Comparison of ENCODE assay signal across 6 fruit fly cellular contexts in the genomic region with DNA sequence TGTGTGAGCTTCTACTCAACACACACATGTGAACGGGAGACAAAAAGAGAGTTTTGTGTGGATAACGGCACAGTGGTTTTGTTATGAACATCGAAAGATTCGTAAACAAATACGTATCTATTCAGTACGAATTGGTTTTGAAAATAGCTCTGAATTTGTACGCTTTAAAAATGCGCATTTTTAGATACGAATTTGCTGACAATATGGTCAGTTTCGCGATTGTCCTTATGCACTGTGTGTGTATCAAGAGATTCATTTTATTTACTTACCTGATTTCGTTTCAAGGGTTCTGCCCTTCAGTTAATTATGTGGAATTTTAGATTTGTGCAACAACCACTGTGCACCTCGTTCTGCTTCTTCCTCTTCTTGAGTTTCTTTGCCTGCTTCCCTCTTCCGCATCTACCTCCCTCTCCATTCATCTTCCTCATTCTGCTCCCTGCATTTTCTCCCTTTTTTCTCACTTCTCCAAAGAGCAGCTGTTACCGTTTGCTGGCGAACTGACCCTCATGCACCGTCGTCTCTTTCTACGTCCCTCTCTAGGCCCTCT.
TF ChIP-seq lines count a peak whose summit lies in the region.

No protein-coding gene starts in this region.

- peak; percentile 14 for TF ChIP-seq CTCF in whole organism, embryonic (GFP tag; optimal IDR thresholded peaks at IDR 0.05; lab: Kevin White, UChicago)

TF ChIP-seq in whole organism, 6 proteins besides CTCF, POLR2A, EP300 and RAD21:
- TF ChIP-seq Dll (optimal IDR thresholded peaks at IDR 0.05; lab: Kevin White, UChicago), result no peak
- no peak for TF ChIP-seq usp (GFP tag; optimal IDR thresholded peaks at IDR 0.05; lab: Kevin White, UChicago)
- TF ChIP-seq EcR (GFP tag; optimal IDR thresholded peaks at IDR 0.05; lab: Kevin White, UChicago), result no peak
- TF ChIP-seq CG8478 (optimal IDR thresholded peaks at IDR 0.05; lab: Kevin White, UChicago), result no peak
- TF ChIP-seq psq (optimal IDR thresholded peaks at IDR 0.05; lab: Kevin White, UChicago), result no peak
- peak; percentile 18 for TF ChIP-seq pan (optimal IDR thresholded peaks at IDR 0.05; lab: Kevin White, UChicago)

TF ChIP-seq in whole organism, adult, 20 proteins besides CTCF, POLR2A, EP300 and RAD21 (continues in another document):
- TF ChIP-seq cic (GFP tag; optimal IDR thresholded peaks at IDR 0.05; lab: Kevin White, UChicago) (no peak), Hr96 (GFP tag; optimal IDR thresholded peaks at IDR 0.05; lab: Kevin White, UChicago) (no peak), tj (GFP tag; optimal IDR thresholded peaks at IDR 0.05; lab: Kevin White, UChicago) (no peak), pad (GFP tag; optimal IDR thresholded peaks at IDR 0.05; lab: Kevin White, UChicago) (peak; percentile 63), Clk (GFP tag; optimal IDR thresholded peaks at IDR 0.05; lab: Kevin White, UChicago) (no peak), CG11617 (GFP tag; optimal IDR thresholded peaks at IDR 0.05; lab: Kevin White, UChicago) (no peak), CG7045 (GFP tag; optimal IDR thresholded peaks at IDR 0.05; lab: Kevin White, UChicago) (no peak), Crg-1 (GFP tag; optimal IDR thresholded peaks at IDR 0.05; lab: Kevin White, UChicago) (no peak), cnc (optimal IDR thresholded peaks at IDR 0.05; lab: Kevin White, UChicago) (no peak), CG12768 (GFP tag; optimal IDR thresholded peaks at IDR 0.05; lab: Kevin White, UChicago) (no peak), CG33017 (tag; optimal IDR thresholded peaks at IDR 0.05; lab: Kevin White, UChicago) (no peak), CG14711 (tag; optimal IDR thresholded peaks at IDR 0.05; lab: Kevin White, UChicago) (no peak), Mnt (GFP tag; optimal IDR thresholded peaks at IDR 0.05; lab: Kevin White, UChicago) (no peak), toe (GFP tag; optimal IDR thresholded peaks at IDR 0.05; lab: Kevin White, UChicago) (no peak), CG7101 (tag; optimal IDR thresholded peaks at IDR 0.05; lab: Kevin White, UChicago) (peak; percentile 35), CG5204 (GFP tag; optimal IDR thresholded peaks at IDR 0.05; lab: Kevin White, UChicago) (no peak), bab1 (GFP tag; optimal IDR thresholded peaks at IDR 0.05; lab: Kevin White, UChicago) (peak; percentile 41)

TF ChIP-seq in whole organism, embryonic, 481 proteins besides CTCF, POLR2A, EP300 and RAD21 (continues in another document):
- TF ChIP-seq CG3281 (GFP tag; optimal IDR thresholded peaks at IDR 0.05; lab: Kevin White, UChicago), result peak; percentile 39
- TF ChIP-seq bigmax (GFP tag; optimal IDR thresholded peaks at IDR 0.05; lab: Kevin White, UChicago), result no peak
- TF ChIP-seq CG10274 (GFP tag; optimal IDR thresholded peaks at IDR 0.05; lab: Kevin White, UChicago), result no peak
- peak; percentile 74 for TF ChIP-seq Chrac-16 (GFP tag; optimal IDR thresholded peaks at IDR 0.05; lab: Kevin White, UChicago)
- TF ChIP-seq mirr (GFP tag; optimal IDR thresholded peaks at IDR 0.05; lab: Kevin White, UChicago), result no peak
- peak; percentile 40; the same call in 1 of the 3 replicates for TF ChIP-seq ase (GFP tag; IDR thresholded peaks at IDR 0.05; lab: Robert Waterston, UW)
- peak; percentile 53 for TF ChIP-seq CG13123 (GFP tag; optimal IDR thresholded peaks at IDR 0.05; lab: Kevin White, UChicago)
- TF ChIP-seq Tbp (GFP tag; optimal IDR thresholded peaks at IDR 0.05; lab: Kevin White, UChicago), result no peak
- TF ChIP-seq ken (GFP tag; IDR thresholded peaks at IDR 0.05; lab: Robert Waterston, UW), result 0 out of 3 replicates have a peak, but pooled peaks have one; percentile 46
- TF ChIP-seq Adf1 (GFP tag; IDR thresholded peaks at IDR 0.05; lab: Robert Waterston, UW), result no peak
- TF ChIP-seq Myb (GFP tag; optimal IDR thresholded peaks at IDR 0.05; lab: Kevin White, UChicago), result peak; percentile 9
- peak; percentile 62; the same call in 2 of the 3 replicates for TF ChIP-seq dysf (GFP tag; IDR thresholded peaks at IDR 0.05; lab: Robert Waterston, UW)
- no peak for TF ChIP-seq sna (GFP tag; IDR thresholded peaks at IDR 0.05; lab: Robert Waterston, UW; ENCODE audit: partially characterized antibody)
- TF ChIP-seq CG6654 (GFP tag; optimal IDR thresholded peaks at IDR 0.05; lab: Kevin White, UChicago), result peak; percentile 29
- peak; percentile 68 for TF ChIP-seq twi (tag; optimal IDR thresholded peaks at IDR 0.05; lab: Kevin White, UChicago)

TF ChIP-seq in whole organism, prepupa, 60 proteins besides CTCF, POLR2A, EP300 and RAD21 (continues in another document):
- peak; percentile 94 for TF ChIP-seq CG34406 (GFP tag; optimal IDR thresholded peaks at IDR 0.05; lab: Kevin White, UChicago)
- peak; percentile 86 for TF ChIP-seq CG6163 (GFP tag; IDR thresholded peaks at IDR 0.05; lab: Robert Waterston, UW)
- peak; percentile 95 for TF ChIP-seq CG1621 (tag; optimal IDR thresholded peaks at IDR 0.05; lab: Kevin White, UChicago)
- TF ChIP-seq Ets21C (GFP tag; optimal IDR thresholded peaks at IDR 0.05; lab: Kevin White, UChicago), result peak; percentile 96
- TF ChIP-seq CG11294 (GFP tag; IDR thresholded peaks at IDR 0.05; lab: Robert Waterston, UW), result 0 out of 2 replicates have a peak, but pooled peaks have one; percentile 35
- peak; percentile 88 for TF ChIP-seq CG8119 (GFP tag; IDR thresholded peaks at IDR 0.05; lab: Robert Waterston, UW)
- TF ChIP-seq fkh (GFP tag; optimal IDR thresholded peaks at IDR 0.05; lab: Kevin White, UChicago), result peak; percentile 50
- peak; percentile 73 for TF ChIP-seq Eip93F (GFP tag; optimal IDR thresholded peaks at IDR 0.05; lab: Kevin White, UChicago)
- peak; percentile 97 for TF ChIP-seq lz (GFP tag; optimal IDR thresholded peaks at IDR 0.05; lab: Kevin White, UChicago)
- TF ChIP-seq CG8632 (GFP tag; optimal IDR thresholded peaks at IDR 0.05; lab: Kevin White, UChicago), result peak; percentile 94
- peak; percentile 96 for TF ChIP-seq Eip75B (GFP tag; optimal IDR thresholded peaks at IDR 0.05; lab: Kevin White, UChicago)
- peak; percentile 91 to 92 for TF ChIP-seq salr (GFP tag; optimal IDR thresholded peaks at IDR 0.05; lab: Kevin White, UChicago)
- TF ChIP-seq CG8319 (GFP tag; optimal IDR thresholded peaks at IDR 0.05; lab: Kevin White, UChicago), result peak; percentile 93
- TF ChIP-seq Sox15 (GFP tag; optimal IDR thresholded peaks at IDR 0.05; lab: Kevin White, UChicago), result peak; percentile 95
- peak; percentile 91 for TF ChIP-seq CG11762 (GFP tag; optimal IDR thresholded peaks at IDR 0.05; lab: Kevin White, UChicago; ENCODE audit: insufficient read depth)
- peak; percentile 77 for TF ChIP-seq dac (GFP tag; optimal IDR thresholded peaks at IDR 0.05; lab: Kevin White, UChicago)

TF ChIP-seq in whole organism, pupa, 21 proteins besides CTCF, POLR2A, EP300 and RAD21 (continues in another document):
- peak; percentile 87 for TF ChIP-seq D1 (tag; optimal IDR thresholded peaks at IDR 0.05; lab: Kevin White, UChicago)
- TF ChIP-seq CG4496 (GFP tag; IDR thresholded peaks at IDR 0.05; lab: Robert Waterston, UW), result peak; percentile 85
- peak; percentile 62 for TF ChIP-seq EcR (GFP tag; optimal IDR thresholded peaks at IDR 0.05; lab: Kevin White, UChicago)
- peak; percentile 95 for TF ChIP-seq CG34367 (tag; optimal IDR thresholded peaks at IDR 0.05; lab: Kevin White, UChicago)
- TF ChIP-seq rn (GFP tag; IDR thresholded peaks at IDR 0.05; lab: Robert Waterston, UW), result peak; percentile 51
- TF ChIP-seq CG13204 (GFP tag; optimal IDR thresholded peaks at IDR 0.05; lab: Kevin White, UChicago), result peak; percentile 91
- no peak for TF ChIP-seq CG10348 (GFP tag; IDR thresholded peaks at IDR 0.05; lab: Robert Waterston, UW)
- peak; percentile 95 for TF ChIP-seq CG8159 (tag; optimal IDR thresholded peaks at IDR 0.05; lab: Kevin White, UChicago)
- TF ChIP-seq CG8301 (tag; optimal IDR thresholded peaks at IDR 0.05; lab: Kevin White, UChicago), result peak; percentile 92
- TF ChIP-seq CG15710 (tag; optimal IDR thresholded peaks at IDR 0.05; lab: Kevin White, UChicago), result peak; percentile 95
- TF ChIP-seq Snoo (tag; optimal IDR thresholded peaks at IDR 0.05; lab: Kevin White, UChicago), result peak; percentile 94
- peak; percentile 94 for TF ChIP-seq CG14655 (GFP tag; optimal IDR thresholded peaks at IDR 0.05; lab: Kevin White, UChicago)
- peak; percentile 80; the same call in 2 of the 3 replicates for TF ChIP-seq fd96Ca (GFP tag; IDR thresholded peaks at IDR 0.05; lab: Robert Waterston, UW)
- TF ChIP-seq Ets98B (GFP tag; IDR thresholded peaks at IDR 0.05; lab: Robert Waterston, UW), result peak; percentile 54; the same call in 1 of the 2 replicates
- peak; percentile 55; the same call in 1 of the 2 replicates for TF ChIP-seq CG32121 (GFP tag; IDR thresholded peaks at IDR 0.05; lab: Robert Waterston, UW)
- TF ChIP-seq CG12605 (GFP tag; IDR thresholded peaks at IDR 0.05; lab: Robert Waterston, UW), result peak; percentile 57; the same call in 1 of the 2 replicates
- peak; percentile 96 for TF ChIP-seq Pif1A (GFP tag; optimal IDR thresholded peaks at IDR 0.05; lab: Kevin White, UChicago)

TF ChIP-seq in whole organism, wandering third instar larva, 38 proteins besides CTCF, POLR2A, EP300 and RAD21 (continues in another document):
- no peak for TF ChIP-seq jim (GFP tag; optimal IDR thresholded peaks at IDR 0.05; lab: Kevin White, UChicago)
- TF ChIP-seq Jra (GFP tag; optimal IDR thresholded peaks at IDR 0.05; lab: Kevin White, UChicago), result peak; percentile 57
- TF ChIP-seq ey (GFP tag; optimal IDR thresholded peaks at IDR 0.05; lab: Kevin White, UChicago), result peak; percentile 93
- peak; percentile 70 for TF ChIP-seq sage (GFP tag; optimal IDR thresholded peaks at IDR 0.05; lab: Kevin White, UChicago)
- peak; percentile 62 to 94 for TF ChIP-seq foxo (GFP tag; optimal IDR thresholded peaks at IDR 0.05; lab: Kevin White, UChicago)
- TF ChIP-seq Hnf4 (GFP tag; optimal IDR thresholded peaks at IDR 0.05; lab: Kevin White, UChicago), result peak; percentile 84
- peak; percentile 95 for TF ChIP-seq fru (GFP tag; optimal IDR thresholded peaks at IDR 0.05; lab: Kevin White, UChicago)
- TF ChIP-seq GATAd (GFP tag; optimal IDR thresholded peaks at IDR 0.05; lab: Kevin White, UChicago), result peak; percentile 40
- no peak for TF ChIP-seq pan (optimal IDR thresholded peaks at IDR 0.05; lab: Kevin White, UChicago)
- TF ChIP-seq Dfd (GFP tag; optimal IDR thresholded peaks at IDR 0.05; lab: Kevin White, UChicago), result no peak
- peak; percentile 92 for TF ChIP-seq h (GFP tag; optimal IDR thresholded peaks at IDR 0.05; lab: Kevin White, UChicago)
- no peak for TF ChIP-seq usp (GFP tag; optimal IDR thresholded peaks at IDR 0.05; lab: Kevin White, UChicago)
- TF ChIP-seq rgr (GFP tag; optimal IDR thresholded peaks at IDR 0.05; lab: Kevin White, UChicago), result peak; percentile 85
- TF ChIP-seq CG32264 (GFP tag; optimal IDR thresholded peaks at IDR 0.05; lab: Kevin White, UChicago), result peak; percentile 77
- no peak for TF ChIP-seq Hr83 (GFP tag; optimal IDR thresholded peaks at IDR 0.05; lab: Kevin White, UChicago; ENCODE audit: poor library complexity, severe bottlenecking)
- TF ChIP-seq Mio (GFP tag; optimal IDR thresholded peaks at IDR 0.05; lab: Kevin White, UChicago), result peak; percentile 22
- TF ChIP-seq Myc (optimal IDR thresholded peaks at IDR 0.05; lab: Kevin White, UChicago), result no peak
- TF ChIP-seq dl (GFP tag; optimal IDR thresholded peaks at IDR 0.05; lab: Kevin White, UChicago; ENCODE audit: insufficient read depth in 1 of 2, partially characterized antibody in 2 of 2), result no peak
- peak; percentile 62 for TF ChIP-seq tai (GFP tag; optimal IDR thresholded peaks at IDR 0.05; lab: Kevin White, UChicago)
